Fruit fly (Drosophila melanogaster) whole organism, pupa: Measurements from ENCODE around the gene Nep7.

ENCODE experiments used
- CG10348 ChIP-seq: fragments of 200-800 bp; sonication (Bioruptor generic); IDR thresholded peaks from 2 replicates; pipeline ENCODE4 v1.3.6; 2022; ENCODE audit warnings: missing biosample characterization, missing genetic modification characterization
- CG12605 ChIP-seq: fragments of 200-800 bp; sonication (Bioruptor generic); IDR thresholded peaks from 2 replicates; pipeline ENCODE4 v1.3.6; 2022; ENCODE audit warnings: missing biosample characterization, missing genetic modification characterization
- CG13204 ChIP-seq: fragments of 200-800 bp; sonication (Bioruptor generic); optimal IDR thresholded peaks from 2 replicates; lab custom pipeline; 2018; ENCODE audit warnings: missing biosample characterization, mild to moderate bottlenecking, missing genetic modification characterization, moderate library complexity
- CG14655 ChIP-seq: fragments of 200-800 bp; sonication (Bioruptor generic); optimal IDR thresholded peaks from 3 replicates; lab custom pipeline; 2017; ENCODE audit warnings: mild to moderate bottlenecking, missing biosample characterization, missing genetic modification reagents, missing genetic modification characterization
- CG15710 ChIP-seq: fragments of 200-800 bp; sonication (Bioruptor generic); optimal IDR thresholded peaks from 2 replicates; lab custom pipeline; 2018; ENCODE audit warnings: missing biosample characterization, mild to moderate bottlenecking, missing genetic modification characterization, moderate library complexity
- CG17806 ChIP-seq: fragments of 200-800 bp; sonication (Bioruptor generic); optimal IDR thresholded peaks from 2 replicates; lab custom pipeline; 2018; ENCODE audit warnings: missing biosample characterization, mild to moderate bottlenecking, missing genetic modification characterization, moderate library complexity
- CG32121 ChIP-seq: fragments of 200-800 bp; sonication (Bioruptor generic); IDR thresholded peaks from 2 replicates; pipeline ENCODE4 v1.3.6; 2022; ENCODE audit warnings: missing biosample characterization, missing genetic modification characterization
- CG34367 ChIP-seq: fragments of 200-800 bp; sonication (Bioruptor generic); optimal IDR thresholded peaks from 2 replicates; lab custom pipeline; 2018; ENCODE audit warnings: missing biosample characterization, mild to moderate bottlenecking, missing genetic modification characterization
- CG4496 ChIP-seq: fragments of 200-800 bp; sonication (Bioruptor generic); IDR thresholded peaks from 3 replicates; pipeline ENCODE4 v1.3.6; 2022; ENCODE audit warnings: missing biosample characterization, missing genetic modification characterization
- CG8159 ChIP-seq: fragments of 200-800 bp; sonication (Bioruptor generic); optimal IDR thresholded peaks from 3 replicates; lab custom pipeline; 2018; ENCODE audit warnings: missing biosample characterization, mild to moderate bottlenecking, missing genetic modification characterization, moderate library complexity
- CG8301 ChIP-seq: fragments of 200-800 bp; sonication (Bioruptor generic); optimal IDR thresholded peaks from 2 replicates; lab custom pipeline; 2018; ENCODE audit warnings: missing biosample characterization, mild to moderate bottlenecking, missing genetic modification characterization
- CG9948 ChIP-seq: fragments of 200-800 bp; sonication (Bioruptor generic); optimal IDR thresholded peaks from 2 replicates; lab custom pipeline; 2018; ENCODE audit warnings: missing biosample characterization, mild to moderate bottlenecking, missing genetic modification characterization, moderate library complexity
- D1 ChIP-seq: fragments of 200-800 bp; sonication (Bioruptor generic); optimal IDR thresholded peaks from 2 replicates; lab custom pipeline; 2018; ENCODE audit warnings: missing biosample characterization, mild to moderate bottlenecking, missing genetic modification characterization, moderate library complexity
- EcR ChIP-seq: fragments of 200-800 bp; sonication (Bioruptor generic); optimal IDR thresholded peaks from 3 replicates; lab custom pipeline; 2019; ENCODE audit warnings: missing biosample characterization, missing genetic modification characterization, mild to moderate bottlenecking, moderate library complexity, missing genetic modification reagents
- Ets98B ChIP-seq: fragments of 200-800 bp; sonication (Bioruptor generic); IDR thresholded peaks from 2 replicates; pipeline ENCODE4 v1.3.6; 2022; ENCODE audit warnings: missing biosample characterization, missing genetic modification characterization
- Pif1A ChIP-seq: fragments of 200-800 bp; sonication (Bioruptor generic); optimal IDR thresholded peaks from 3 replicates; lab custom pipeline; 2016; ENCODE audit warnings: missing biosample characterization, missing genetic modification characterization
- Pif1B ChIP-seq: fragments of 200-800 bp; sonication (Bioruptor generic); optimal IDR thresholded peaks from 3 replicates; lab custom pipeline; 2016; ENCODE audit warnings: missing biosample characterization, missing genetic modification characterization
- Snoo ChIP-seq: fragments of 200-800 bp; sonication (Bioruptor generic); optimal IDR thresholded peaks from 3 replicates; lab custom pipeline; 2017; ENCODE audit warnings: missing biosample characterization, mild to moderate bottlenecking, missing genetic modification characterization, inconsistent platforms
- fd96Ca ChIP-seq: fragments of 200-800 bp; sonication (Bioruptor generic); IDR thresholded peaks from 3 replicates; pipeline ENCODE4 v1.3.6; 2022; ENCODE audit warnings: missing biosample characterization, missing genetic modification characterization
- gl ChIP-seq: fragments of 200-800 bp; sonication (Bioruptor generic); optimal IDR thresholded peaks from 2 replicates; lab custom pipeline; 2018; ENCODE audit warnings: missing biosample characterization, mild to moderate bottlenecking, missing genetic modification characterization
- rn ChIP-seq: fragments of 200-800 bp; sonication (Bioruptor generic); IDR thresholded peaks from 2 replicates; pipeline ENCODE4 v1.3.6; 2022; ENCODE audit warnings: missing biosample characterization, missing genetic modification characterization

Nep7 gene

DNA sequence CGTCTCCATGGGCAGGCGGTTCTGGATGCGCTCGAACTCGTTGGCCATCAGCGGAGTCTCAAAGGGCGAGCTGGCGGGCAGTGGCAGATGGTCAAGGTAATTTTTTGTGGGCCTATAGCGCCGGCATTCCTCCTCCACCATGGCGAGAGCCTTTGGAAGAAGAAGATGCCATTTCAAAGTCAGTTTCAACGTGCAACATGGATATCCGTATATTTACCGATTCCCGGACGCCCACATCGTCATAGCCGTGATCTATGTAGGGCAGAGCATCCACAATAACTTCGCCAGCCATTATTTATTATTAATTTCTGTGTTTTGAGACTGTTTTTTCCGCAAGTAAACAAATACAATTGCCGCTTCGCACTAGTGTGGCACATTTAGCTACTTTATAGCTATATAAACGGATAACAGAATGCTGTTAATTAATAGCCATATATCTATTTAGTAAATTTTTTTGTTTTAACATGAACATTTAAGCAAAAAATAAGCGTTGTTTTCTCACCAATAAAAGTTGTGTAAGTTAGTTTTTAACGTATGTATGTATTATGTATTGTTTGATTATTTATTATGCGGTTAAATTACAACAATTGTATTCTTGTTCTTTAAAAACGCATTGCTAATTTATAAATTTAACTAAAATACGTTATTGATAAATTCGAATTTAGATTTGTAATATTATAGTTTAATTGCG, 32.6 kb upstream of the Nep7 start, which contains the start of gene BCAS2:
Gene BCAS2, minus strand, starts transcription at position 375 of the 691 bp plus-strand sequence.
- TF ChIP-seq CG8159 (tag; lab: Kevin White, UChicago) (no peak), CG8301 (no peak), EcR (GFP tag; lab: Kevin White, UChicago) (no peak), Pif1B (GFP tag; lab: Kevin White, UChicago) (no peak), rn (GFP tag; lab: Robert Waterston, UW) (no peak), CG12605 (no peak), CG9948 (tag; lab: Kevin White, UChicago) (no peak), Pif1A (GFP tag; lab: Kevin White, UChicago) (no peak), CG32121 (GFP tag; lab: Robert Waterston, UW) (no peak), gl (tag; lab: Kevin White, UChicago) (no peak), CG10348 (GFP tag; lab: Robert Waterston, UW) (no peak), Snoo (tag; lab: Kevin White, UChicago) (no peak), CG13204 (no peak), CG17806 (tag; lab: Kevin White, UChicago) (no peak)

DNA sequence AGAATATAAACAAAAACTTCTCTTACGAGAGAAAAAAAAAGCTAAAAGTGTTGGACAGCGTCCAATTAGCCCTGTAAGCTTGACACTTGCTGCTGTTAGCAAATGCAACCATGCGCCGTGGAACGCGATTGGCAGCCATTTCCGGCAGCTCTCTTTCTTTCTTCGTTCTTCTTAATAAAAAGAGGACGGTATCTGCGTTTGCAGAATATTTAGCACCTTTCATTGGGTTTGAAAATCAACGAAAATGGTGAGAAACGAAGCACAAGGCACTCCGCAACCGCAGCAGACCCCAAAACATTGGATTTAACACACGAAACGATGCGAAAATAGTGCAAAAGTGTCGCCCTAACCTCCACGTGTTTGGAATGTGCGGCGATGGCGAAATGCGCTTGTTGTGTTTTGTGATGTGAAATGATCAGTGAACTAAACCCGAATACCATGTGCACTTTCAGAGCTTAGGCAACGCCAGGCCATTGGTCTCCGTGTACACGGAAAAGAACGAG, 32.0 kb upstream of the Nep7 start, which contains the start of gene RpL4:
Gene RpL4, plus strand, starts transcription at position 149 of the 503 bp plus-strand sequence.
- no peak for TF ChIP-seq EcR (GFP tag; lab: Kevin White, UChicago)
- peak; percentile 76 for TF ChIP-seq Pif1A (GFP tag; lab: Kevin White, UChicago)
- TF ChIP-seq fd96Ca (GFP tag; lab: Robert Waterston, UW): peak; percentile 6; the same call in 1 of the 3 replicates
- no peak for TF ChIP-seq D1
- TF ChIP-seq rn (GFP tag; lab: Robert Waterston, UW): peak; percentile 62; the same call in 1 of the 2 replicates
- TF ChIP-seq CG10348 (GFP tag; lab: Robert Waterston, UW): no peak
- no peak for TF ChIP-seq CG14655 (GFP tag; lab: Kevin White, UChicago)
- TF ChIP-seq CG4496: peak; percentile 85
- peak; percentile 59 for TF ChIP-seq Ets98B
- no peak for TF ChIP-seq CG17806 (tag; lab: Kevin White, UChicago)
- TF ChIP-seq CG12605: peak; percentile 67; the same call in 1 of the 2 replicates
- peak; percentile 65 for TF ChIP-seq CG15710
- peak; percentile 3 for TF ChIP-seq CG9948 (tag; lab: Kevin White, UChicago)
- no peak for TF ChIP-seq CG13204
- peak; percentile 8 for TF ChIP-seq gl (tag; lab: Kevin White, UChicago)
- peak; percentile 80 for TF ChIP-seq CG34367 (tag; lab: Kevin White, UChicago)
- peak; percentile 40 for TF ChIP-seq Pif1B (GFP tag; lab: Kevin White, UChicago)
- TF ChIP-seq CG8301: no peak
- TF ChIP-seq Snoo (tag; lab: Kevin White, UChicago): peak; percentile 92
- peak; percentile 47 for TF ChIP-seq CG8159 (tag; lab: Kevin White, UChicago)
- TF ChIP-seq CG32121 (GFP tag; lab: Robert Waterston, UW): 0 out of 2 replicates have a peak, but pooled peaks have one; percentile 40
- TF ChIP-seq, all 21 proteins: peak for 14

DNA sequence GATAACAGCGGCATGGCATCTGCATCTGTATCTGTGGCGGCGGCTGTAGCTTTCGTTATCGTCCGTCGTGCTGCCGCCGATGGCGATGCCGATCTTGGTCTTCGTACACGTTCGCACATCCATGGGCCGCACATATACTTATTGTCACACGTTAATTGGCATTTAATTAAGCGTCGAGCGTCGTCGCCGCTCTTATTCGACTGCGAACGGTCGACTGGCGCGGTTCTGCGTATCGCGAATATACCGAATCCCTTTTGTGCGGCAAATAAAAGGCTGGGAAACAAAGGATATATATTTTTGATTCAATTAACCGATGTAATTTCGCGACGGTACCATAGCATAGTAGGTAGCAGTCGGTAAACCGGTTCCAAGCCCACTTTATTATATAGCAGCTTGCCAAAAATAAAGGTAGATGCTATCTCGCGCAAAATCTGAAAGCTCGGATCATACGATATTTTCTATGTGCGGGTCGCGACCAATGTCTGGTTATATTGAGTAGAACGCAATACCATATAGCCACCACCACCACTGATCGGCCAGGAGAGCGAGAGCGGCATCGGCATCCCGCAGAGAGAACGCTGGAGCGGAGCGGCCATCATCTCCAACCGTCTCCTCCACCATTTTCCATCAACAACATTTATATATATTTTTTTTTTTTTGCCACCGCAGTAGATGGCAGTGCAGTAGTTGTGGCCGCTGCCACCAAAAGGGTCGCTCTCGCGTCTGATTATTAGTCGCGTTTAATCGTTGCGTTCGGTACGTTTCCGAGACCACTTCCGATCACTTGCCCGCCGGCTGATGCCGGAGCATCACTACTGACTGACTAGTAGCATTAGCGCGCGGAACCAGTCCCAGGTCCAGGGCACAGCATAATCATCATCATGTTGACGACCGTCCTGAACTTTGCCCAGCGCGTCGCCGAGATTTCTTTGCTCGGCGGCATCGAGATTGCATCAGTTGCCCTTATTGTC, 29.4 kb upstream of the Nep7 start, which contains the start of gene mino:
Gene mino, plus strand, starts transcription at position 192 of the 971 bp plus-strand sequence.
- peak; percentile 45; the same call in 1 of the 2 replicates for TF ChIP-seq CG32121 (GFP tag; lab: Robert Waterston, UW)
- peak; percentile 28 for TF ChIP-seq CG12605
- no peak for TF ChIP-seq CG15710
- TF ChIP-seq CG8159 (tag; lab: Kevin White, UChicago): no peak
- no peak for TF ChIP-seq CG8301
- no peak for TF ChIP-seq D1
- peak; percentile 95 for TF ChIP-seq CG13204
- peak; percentile 23 for TF ChIP-seq Pif1B (GFP tag; lab: Kevin White, UChicago)
- TF ChIP-seq Ets98B: peak; percentile 25; the same call in 1 of the 2 replicates
- peak; percentile 79 for TF ChIP-seq gl (tag; lab: Kevin White, UChicago)
- TF ChIP-seq Pif1A (GFP tag; lab: Kevin White, UChicago): peak; percentile 27

DNA sequence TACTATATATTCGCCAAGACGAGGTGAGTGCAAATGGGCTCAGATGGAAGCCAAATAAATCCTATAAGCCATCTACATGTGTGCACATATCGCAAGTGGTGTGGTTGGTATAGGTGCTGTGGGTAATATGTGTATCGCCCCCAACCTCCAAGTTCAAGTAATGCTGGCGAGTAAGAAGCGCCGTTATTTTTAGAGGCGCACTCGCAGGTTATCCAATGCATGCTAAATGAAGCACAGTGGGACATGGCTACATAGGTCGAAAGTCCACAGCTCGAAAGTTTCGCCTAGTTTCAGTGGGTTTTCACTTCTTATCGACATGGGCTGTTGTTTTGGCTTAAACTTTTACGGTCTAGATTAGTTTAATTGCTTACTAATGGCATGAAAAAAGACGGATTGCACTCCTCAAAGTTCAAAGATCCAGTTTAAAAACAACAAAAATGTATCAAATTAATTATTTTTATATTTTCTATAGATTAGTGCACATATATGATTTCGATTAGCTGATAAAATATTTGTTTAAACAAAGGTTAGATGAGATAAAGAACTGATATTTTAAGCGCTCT, 28.7 kb upstream of the Nep7 start:
- peak; percentile 42 for TF ChIP-seq EcR (GFP tag; lab: Kevin White, UChicago)
- TF ChIP-seq CG14655 (GFP tag; lab: Kevin White, UChicago): peak; percentile 42
- TF ChIP-seq rn (GFP tag; lab: Robert Waterston, UW): 0 out of 2 replicates have a peak, but pooled peaks have one; percentile 24
- peak; percentile 10 for TF ChIP-seq CG15710
- TF ChIP-seq CG8159 (tag; lab: Kevin White, UChicago): peak; percentile 44
- TF ChIP-seq CG8301: peak; percentile 5
- peak; percentile 6; the same call in 1 of the 3 replicates for TF ChIP-seq CG4496
- TF ChIP-seq CG13204: no peak
- TF ChIP-seq CG9948 (tag; lab: Kevin White, UChicago): no peak
